Fruit fly (Drosophila melanogaster) whole organism, prepupa: Measurements from ENCODE around the gene PNKP.

Experiments
- Blimp-1 ChIP-seq: fragments of 200-800 bp; sonication (Bioruptor generic); optimal IDR thresholded peaks from 3 replicates; lab custom pipeline; 2017; ENCODE audit warnings: missing biosample characterization, missing genetic modification characterization, mild to moderate bottlenecking, moderate library complexity, missing genetic modification reagents
- CG10669 ChIP-seq: fragments of 200-800 bp; sonication (Bioruptor generic); optimal IDR thresholded peaks from 3 replicates; lab custom pipeline; 2018; ENCODE audit warnings: missing biosample characterization, mild to moderate bottlenecking, missing genetic modification characterization, moderate library complexity
- CG11762 ChIP-seq: fragments of 200-800 bp; sonication (Bioruptor generic); optimal IDR thresholded peaks from 3 replicates; lab custom pipeline; 2016; ENCODE audit warnings: missing biosample characterization, missing genetic modification characterization; ENCODE audit not compliant: insufficient read depth
- CG11902 ChIP-seq: fragments of 200-800 bp; sonication (Bioruptor generic); optimal IDR thresholded peaks from 3 replicates; lab custom pipeline; 2016; ENCODE audit warnings: missing biosample characterization, missing genetic modification characterization
- CG15336 ChIP-seq: fragments of 200-800 bp; sonication (Bioruptor generic); IDR thresholded peaks from 2 replicates; pipeline ENCODE4 v1.3.6; 2022; ENCODE audit warnings: missing biosample characterization, missing genetic modification characterization
- CG1621 ChIP-seq: fragments of 200-800 bp; sonication (Bioruptor generic); optimal IDR thresholded peaks from 3 replicates; lab custom pipeline; 2018; ENCODE audit warnings: missing biosample characterization, mild to moderate bottlenecking, missing genetic modification characterization
- CG16779 ChIP-seq: fragments of 200-800 bp; sonication (Bioruptor generic); optimal IDR thresholded peaks from 3 replicates; lab custom pipeline; 2017; ENCODE audit warnings: missing biosample characterization, mild to moderate bottlenecking, missing genetic modification characterization
- CG3032 ChIP-seq: fragments of 200-800 bp; optimal IDR thresholded peaks from 2 replicates; lab custom pipeline; 2019; ENCODE audit warnings: missing biosample characterization, mild to moderate bottlenecking, missing genetic modification characterization, moderate library complexity
- CG31627 ChIP-seq: fragments of 200-800 bp; sonication (Bioruptor generic); optimal IDR thresholded peaks from 3 replicates; lab custom pipeline; 2016; ENCODE audit warnings: missing biosample characterization, missing genetic modification characterization
- CG34406 ChIP-seq: fragments of 200-800 bp; sonication (Bioruptor generic); optimal IDR thresholded peaks from 3 replicates; lab custom pipeline; 2016; ENCODE audit warnings: missing biosample characterization, missing genetic modification characterization
- CG4318 ChIP-seq: fragments of 200-800 bp; sonication (Bioruptor generic); optimal IDR thresholded peaks from 3 replicates; lab custom pipeline; 2017; ENCODE audit warnings: missing biosample characterization, mild to moderate bottlenecking, missing genetic modification characterization
- CG6163 ChIP-seq: fragments of 200-800 bp; sonication (Bioruptor generic); IDR thresholded peaks from 3 replicates; pipeline ENCODE4 v1.3.6; 2022; ENCODE audit warnings: missing biosample characterization, missing genetic modification characterization
- CG6276 ChIP-seq: fragments of 200-800 bp; sonication (Bioruptor generic); optimal IDR thresholded peaks from 2 replicates; lab custom pipeline; 2017; ENCODE audit warnings: missing biosample characterization, mild to moderate bottlenecking, missing genetic modification characterization
- CG6808 ChIP-seq: fragments of 200-800 bp; sonication (Bioruptor generic); optimal IDR thresholded peaks from 3 replicates; lab custom pipeline; 2017; ENCODE audit warnings: missing biosample characterization, missing genetic modification characterization, mild to moderate bottlenecking, moderate library complexity, missing genetic modification reagents
- CG6854 ChIP-seq: fragments of 200-800 bp; sonication (Bioruptor generic); optimal IDR thresholded peaks from 2 replicates; lab custom pipeline; 2017; ENCODE audit warnings: missing biosample characterization, mild to moderate bottlenecking, missing genetic modification characterization
- CG8119 ChIP-seq: fragments of 200-800 bp; sonication (Bioruptor generic); IDR thresholded peaks from 3 replicates; pipeline ENCODE4 v1.3.6; 2022; ENCODE audit warnings: missing biosample characterization, missing genetic modification characterization
- CG8319 ChIP-seq: fragments of 200-800 bp; sonication (Bioruptor generic); optimal IDR thresholded peaks from 3 replicates; lab custom pipeline; 2016; ENCODE audit warnings: missing biosample characterization, missing genetic modification characterization
- CG9139 ChIP-seq: fragments of 200-800 bp; sonication (Bioruptor generic); optimal IDR thresholded peaks from 3 replicates; lab custom pipeline; 2017; ENCODE audit warnings: missing biosample characterization, mild to moderate bottlenecking, missing genetic modification characterization
- Eip78C ChIP-seq: fragments of 200-800 bp; sonication (Bioruptor generic); peaks from one replicate; lab custom pipeline; 2016; ENCODE audit warnings: missing biosample characterization, missing genetic modification characterization
- Eip93F ChIP-seq: fragments of 200-800 bp; sonication (Bioruptor generic); optimal IDR thresholded peaks from 2 replicates; lab custom pipeline; 2016; ENCODE audit warnings: missing biosample characterization, mild to moderate bottlenecking, missing genetic modification characterization
- Ets96B ChIP-seq: fragments of 200-800 bp; optimal IDR thresholded peaks from 2 replicates; lab custom pipeline; 2019; ENCODE audit warnings: missing biosample characterization, mild to moderate bottlenecking, missing genetic modification characterization, moderate library complexity
- Gug ChIP-seq: fragments of 200-800 bp; sonication (Bioruptor generic); IDR thresholded peaks from 2 replicates; pipeline ENCODE4 v1.3.6; 2022; ENCODE audit warnings: missing biosample characterization, missing genetic modification characterization
- Hr38 ChIP-seq: sonication (Bioruptor generic); optimal IDR thresholded peaks from 2 replicates; lab custom pipeline; 2016; ENCODE audit warnings: missing biosample characterization, missing genetic modification characterization
- Lpt ChIP-seq: fragments of 200-800 bp; sonication (Bioruptor generic); optimal IDR thresholded peaks from 3 replicates; lab custom pipeline; 2016; ENCODE audit warnings: missing biosample characterization, missing genetic modification characterization
- Met ChIP-seq: fragments of 200-800 bp; sonication (Bioruptor generic); optimal IDR thresholded peaks from 3 replicates; lab custom pipeline; 2016; ENCODE audit warnings: missing biosample characterization, missing genetic modification characterization
- OdsH ChIP-seq: fragments of 200-800 bp; sonication (Bioruptor generic); optimal IDR thresholded peaks from 3 replicates; lab custom pipeline; 2016; ENCODE audit warnings: missing biosample characterization, missing genetic modification characterization
- Sox14 ChIP-seq: fragments of 200-800 bp; sonication (Bioruptor generic); optimal IDR thresholded peaks from 3 replicates; lab custom pipeline; 2016; ENCODE audit warnings: missing biosample characterization, missing genetic modification characterization
- Sox15 ChIP-seq: fragments of 200-800 bp; sonication (Bioruptor generic); optimal IDR thresholded peaks from 3 replicates; lab custom pipeline; 2016; ENCODE audit warnings: missing biosample characterization, missing genetic modification characterization
- cyc ChIP-seq: fragments of 200-800 bp; sonication (Bioruptor generic); optimal IDR thresholded peaks from 3 replicates; lab custom pipeline; 2016; ENCODE audit warnings: missing biosample characterization, missing genetic modification characterization
- esn ChIP-seq: fragments of 200-800 bp; sonication (Bioruptor generic); optimal IDR thresholded peaks from 2 replicates; lab custom pipeline; 2016; ENCODE audit warnings: missing biosample characterization, mild to moderate bottlenecking, missing genetic modification characterization, moderate library complexity
- fd59A ChIP-seq: fragments of 200-800 bp; sonication (Bioruptor generic); optimal IDR thresholded peaks from 2 replicates; lab custom pipeline; 2017; ENCODE audit warnings: missing biosample characterization, mild to moderate bottlenecking, missing genetic modification characterization, missing genetic modification reagents
- fd85E ChIP-seq: fragments of 200-800 bp; sonication (Bioruptor generic); optimal IDR thresholded peaks from 3 replicates; lab custom pipeline; 2016; ENCODE audit warnings: missing biosample characterization, missing genetic modification characterization
- fkh ChIP-seq: fragments of 200-800 bp; sonication (Bioruptor generic); optimal IDR thresholded peaks from 3 replicates; lab custom pipeline; 2017; ENCODE audit warnings: missing biosample characterization, mild to moderate bottlenecking, missing genetic modification characterization, moderate library complexity
- lz ChIP-seq: fragments of 200-800 bp; sonication (Bioruptor generic); optimal IDR thresholded peaks from 3 replicates; lab custom pipeline; 2016; ENCODE audit warnings: missing biosample characterization, missing genetic modification characterization
- net ChIP-seq: fragments of 200-800 bp; sonication (Bioruptor generic); optimal IDR thresholded peaks from 3 replicates; lab custom pipeline; 2016; ENCODE audit warnings: missing biosample characterization, missing genetic modification characterization
- salr ChIP-seq, 2 experiments: fragments of 200-800 bp; sonication (Bioruptor generic); optimal IDR thresholded peaks; 3 replicates each; lab custom pipeline; 2016 to 2018; ENCODE audit warnings: missing biosample characterization in 2 of 2, missing genetic modification characterization in 2 of 2, mild to moderate bottlenecking in 1 of 2
- spab ChIP-seq: fragments of 200-800 bp; sonication (Bioruptor generic); optimal IDR thresholded peaks from 2 replicates; lab custom pipeline; 2017; ENCODE audit warnings: missing biosample characterization, mild to moderate bottlenecking, missing genetic modification characterization, missing genetic modification reagents
- ss ChIP-seq, 2 experiments: fragments of 200-800 bp; sonication (Bioruptor generic); optimal IDR thresholded peaks; 2 replicates in 1 of 2; 3 replicates in 1 of 2; lab custom pipeline; 2017 to 2018; ENCODE audit warnings: mild to moderate bottlenecking in 2 of 2, missing biosample characterization in 2 of 2, missing genetic modification characterization in 2 of 2, moderate library complexity in 1 of 2
- svp ChIP-seq: fragments of 200-800 bp; sonication (Bioruptor generic); peaks from one replicate; lab custom pipeline; 2016; ENCODE audit warnings: missing biosample characterization, missing genetic modification characterization
- topi ChIP-seq: fragments of 200-800 bp; sonication (Bioruptor generic); optimal IDR thresholded peaks from 3 replicates; lab custom pipeline; 2016; ENCODE audit warnings: missing biosample characterization, missing genetic modification characterization
- vri ChIP-seq: fragments of 200-800 bp; sonication (Bioruptor generic); optimal IDR thresholded peaks from 3 replicates; lab custom pipeline; 2016; ENCODE audit warnings: missing biosample characterization, mild to moderate bottlenecking, missing genetic modification characterization

PNKP gene

DNA sequence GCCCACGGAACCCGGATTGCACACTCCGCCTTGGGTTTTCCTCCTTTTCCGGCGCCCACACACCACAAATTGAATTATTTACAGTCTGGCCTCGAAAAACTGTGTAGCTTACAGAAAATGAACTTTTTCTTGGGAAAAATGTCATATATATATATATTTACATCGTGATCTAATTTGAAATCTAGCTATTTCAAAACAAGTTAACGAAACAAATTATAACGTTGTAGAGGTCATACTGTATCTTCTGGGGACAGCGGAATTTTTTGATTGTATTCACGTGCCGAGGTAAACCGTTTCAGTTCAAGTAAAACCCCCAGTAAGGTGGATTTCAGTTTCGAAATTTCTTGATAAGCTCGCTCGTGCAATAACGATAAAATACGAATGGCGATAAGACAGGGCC is 11.1 kb upstream of the PNKP start (continued):
- TF ChIP-seq topi (GFP tag; lab: Kevin White, UChicago) (peak; percentile 63), CG8319 (no peak), CG4318 (GFP tag; lab: Kevin White, UChicago) (no peak), Met (GFP tag; lab: Kevin White, UChicago) (peak; percentile 77), CG3032 (tag; lab: Kevin White, UChicago) (no peak), CG31627 (GFP tag; lab: Kevin White, UChicago) (peak; percentile 63), fd59A (GFP tag; lab: Kevin White, UChicago) (no peak), CG6808 (no peak), CG15336 (GFP tag; lab: Robert Waterston, UW) (peak; percentile 68), CG16779 (tag; lab: Kevin White, UChicago) (no peak), fd85E (GFP tag; lab: Kevin White, UChicago) (no peak), salr (GFP tag; optimal IDR thresholded peaks at IDR 0.05; lab: Kevin White, UChicago) (no peak), CG11902 (GFP tag; lab: Kevin White, UChicago) (peak; percentile 45), Gug (GFP tag; lab: Robert Waterston, UW) (peak; percentile 38; the same call in 1 of the 2 replicates)

dm6 chr3R:8353994-8354393 is 10.7 kb upstream of the PNKP start:
- TF ChIP-seq fkh = no peak
- TF ChIP-seq svp (GFP tag; lab: Kevin White, UChicago) = no peak
- TF ChIP-seq CG11902 (GFP tag; lab: Kevin White, UChicago) = no peak
- no peak for TF ChIP-seq CG34406 (GFP tag; lab: Kevin White, UChicago)
- TF ChIP-seq CG10669 (GFP tag; lab: Kevin White, UChicago) = no peak
- TF ChIP-seq Met (GFP tag; lab: Kevin White, UChicago) = no peak

DNA sequence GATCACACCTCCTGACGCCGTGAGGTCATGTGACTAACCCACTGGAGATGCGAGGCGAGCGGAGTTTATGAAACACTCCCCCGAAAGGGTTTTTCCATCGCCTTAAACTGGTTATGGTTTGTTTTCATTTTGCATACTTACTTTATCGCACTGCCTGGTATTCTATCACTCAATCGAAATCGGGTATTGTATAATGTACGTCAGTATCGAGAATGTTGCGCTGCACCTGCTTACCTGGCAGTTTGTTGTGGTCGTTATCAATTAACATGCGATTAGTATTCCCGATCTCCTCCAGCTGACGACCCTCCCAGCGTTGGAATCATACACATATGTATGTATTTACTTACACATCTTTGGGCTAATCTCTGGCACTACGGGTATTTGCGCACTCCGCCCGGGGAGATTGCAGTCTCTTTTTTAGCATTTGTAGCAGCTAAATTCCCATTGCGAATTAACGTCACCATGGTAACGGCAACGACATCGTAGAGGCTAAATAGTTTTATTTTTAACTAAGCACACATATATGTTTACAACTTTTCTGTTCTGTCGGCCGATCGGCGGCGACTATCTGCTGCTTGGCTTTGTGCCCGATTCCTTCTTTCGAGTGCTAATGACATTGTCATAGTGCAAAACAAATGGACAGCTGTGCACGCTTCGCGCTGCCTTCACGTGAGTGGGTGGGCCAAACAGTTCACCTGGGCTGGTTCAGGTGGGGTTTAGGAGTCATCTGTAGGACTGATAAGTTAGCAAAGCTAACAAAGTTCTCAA is 9.8 kb upstream of the PNKP start:
- TF ChIP-seq Eip78C (peak; percentile 43), net (GFP tag; lab: Kevin White, UChicago) (peak; percentile 51), fd85E (GFP tag; lab: Kevin White, UChicago) (no peak), CG6276 (no peak), CG4318 (GFP tag; lab: Kevin White, UChicago) (no peak), vri (GFP tag; lab: Kevin White, UChicago) (peak; percentile 90), CG3032 (tag; lab: Kevin White, UChicago) (no peak), fkh (peak; percentile 45)

DNA sequence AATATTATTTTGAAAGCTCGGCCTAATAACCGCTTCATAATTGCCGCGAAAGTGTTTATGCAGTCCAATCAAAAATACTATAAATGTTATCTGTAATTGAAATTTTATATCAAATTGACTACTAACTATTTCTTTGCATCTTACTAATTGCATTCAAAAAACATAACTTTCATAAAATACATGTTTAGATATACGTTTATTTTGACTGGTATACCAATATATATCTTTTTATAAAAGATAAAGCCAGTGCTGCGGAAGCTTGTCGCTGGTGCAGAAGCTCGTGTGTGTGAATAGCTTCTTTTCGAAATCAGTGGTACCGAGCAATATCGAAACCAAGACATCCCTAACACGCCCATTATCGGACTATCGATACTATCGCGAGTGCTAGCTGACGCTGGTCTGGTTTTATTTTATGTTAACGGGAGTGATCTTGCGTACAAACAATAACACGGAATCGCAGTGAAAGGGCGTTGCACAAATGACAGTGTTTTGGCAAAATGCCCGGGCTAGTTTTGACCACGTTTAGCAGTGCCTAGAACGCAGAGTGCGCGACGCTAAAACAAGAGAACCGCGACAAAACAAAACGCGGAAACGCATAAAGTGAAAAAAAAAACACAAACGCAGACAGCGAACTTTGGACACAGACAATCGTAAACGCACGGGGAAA is 6.3 kb upstream of the PNKP start, which contains the start of gene Atg13:
Atg13 (plus strand) TSS at position 367 of the 667 bp plus-strand sequence.
- TF ChIP-seq Hr38 (GFP tag; lab: Kevin White, UChicago) (no peak), CG11902 (GFP tag; lab: Kevin White, UChicago) (no peak), CG15336 (GFP tag; lab: Robert Waterston, UW) (peak; percentile 78), Blimp-1 (peak; percentile 26), Sox14 (GFP tag; lab: Kevin White, UChicago) (peak; percentile 78), CG9139 (GFP tag; lab: Kevin White, UChicago) (peak; percentile 88), CG6276 (peak; percentile 94), CG8119 (peak; percentile 89), OdsH (GFP tag; lab: Kevin White, UChicago) (no peak), Lpt (GFP tag; lab: Kevin White, UChicago) (peak; percentile 60), spab (GFP tag; lab: Kevin White, UChicago) (no peak), CG6854 (peak; percentile 86), svp (GFP tag; lab: Kevin White, UChicago) (no peak), Sox15 (no peak), lz (GFP tag; lab: Kevin White, UChicago) (peak; percentile 40), fd85E (GFP tag; lab: Kevin White, UChicago) (no peak), Eip78C (peak; percentile 64), CG8319 (peak; percentile 83), Eip93F (GFP tag; lab: Kevin White, UChicago) (no peak), CG1621 (tag; lab: Kevin White, UChicago) (peak; percentile 72), ss (GFP tag; optimal IDR thresholded peaks at IDR 0.05; lab: Kevin White, UChicago) (peak; percentile 90 to 94), cyc (GFP tag; lab: Kevin White, UChicago) (peak; percentile 17), CG6808 (peak; percentile 92), CG34406 (GFP tag; lab: Kevin White, UChicago) (no peak), CG31627 (GFP tag; lab: Kevin White, UChicago) (peak; percentile 33), CG11762 (peak; percentile 25), Ets96B (peak; percentile 46), esn (GFP tag; lab: Kevin White, UChicago) (peak; percentile 32), CG3032 (tag; lab: Kevin White, UChicago) (peak; percentile 33), CG6163 (GFP tag; lab: Robert Waterston, UW) (peak; percentile 72)
